Worm (Caenorhabditis elegans): ENCODE measurements around the gene rpb-8.

- TF ChIP-seq snpc-4 (tag; optimal IDR thresholded peaks at IDR 0.05), result no peak
- TF ChIP-seq dpl-1 (GFP tag; optimal IDR thresholded peaks at IDR 0.05), result peak; percentile 99
- TF ChIP-seq nhr-237 (tag; optimal IDR thresholded peaks at IDR 0.05), result no peak
- TF ChIP-seq snpc-1.2 (GFP tag; IDR thresholded peaks at IDR 0.05), result no peak
- no peak for TF ChIP-seq aly-2 (tag; optimal IDR thresholded peaks at IDR 0.05)
- peak; percentile 57 for TF ChIP-seq fkh-10 (GFP tag; optimal IDR thresholded peaks at IDR 0.05)
- peak; percentile 82 for TF ChIP-seq rbr-2 (tag; optimal IDR thresholded peaks at IDR 0.05)
- no peak for TF ChIP-seq php-3 (GFP tag; IDR thresholded peaks at IDR 0.05)
These were observed 45.1 kb upstream of the rpb-8 start, which contains the start of gene C27F2.9 for ce11 chrIII:4962886-4963285.

Data from whole organism, L4 larva.